Fruit fly (Drosophila melanogaster): ENCODE results near the gene Lam.

dm6 chr2L:5539034-5539433 lies 3.2 kb upstream of the Lam start, which contains the start of gene CG14015:
- TF ChIP-seq ttk (optimal IDR thresholded peaks at IDR 0.05) (no peak), h (optimal IDR thresholded peaks at IDR 0.05) (no peak), psq (optimal IDR thresholded peaks at IDR 0.05) (no peak), Myc (optimal IDR thresholded peaks at IDR 0.05) (no peak), insv (optimal IDR thresholded peaks at IDR 0.05) (no peak), Sin3A (optimal IDR thresholded peaks at IDR 0.05) (no peak)
